Worm (Caenorhabditis elegans) whole organism, L1 larva: ENCODE data around the gene F14H3.4.
"Not testable (repeated sequence)": the region's sequence is repeated elsewhere in the genome, so short reads cannot be mapped to it uniquely, and the experiment has no call there.

Experiments
- ama-1 ChIP-seq: fragments of 150-350 bp; optimal IDR thresholded peaks from 2 replicates; lab custom pipeline; 2014
- ceh-82 ChIP-seq, 3 experiments: fragments of 150-350 bp in 1 of 3; sonication (generic microtip) in 2 of 3; optimal IDR thresholded peaks; 2 replicates each; lab custom pipeline; 2014 to 2017; ENCODE audit warnings: missing biosample characterization in 3 of 3, missing genetic modification characterization in 3 of 3
- pqm-1 ChIP-seq: sonication (generic microtip); optimal IDR thresholded peaks from 3 replicates; lab custom pipeline; 2017; ENCODE audit warnings: missing biosample characterization, missing genetic modification characterization
- ztf-4 ChIP-seq: fragments of 150-350 bp; optimal IDR thresholded peaks from 2 replicates; lab custom pipeline; 2014; ENCODE audit warnings: missing biosample characterization, missing genetic modification characterization

- not testable (repeated sequence) for TF ChIP-seq pqm-1 (tag; lab: Kevin White, UChicago); ztf-4; ama-1 (lab: Kevin White, UChicago); ceh-82 (tag; optimal IDR thresholded peaks at IDR 0.05; lab: Kevin White, UChicago)
Observed at ce11 chrV:16041925-16042742, 12.7 kb downstream of the F14H3.4 start, which contains the start of the genes his-2 and his-1.
